Fruit fly (Drosophila melanogaster) whole organism, embryonic: ENCODE measurements around the gene Bet3.

ENCODE experiments used
- Bdp1 ChIP-seq: fragments of 200-800 bp; sonication (Bioruptor generic); optimal IDR thresholded peaks from 3 replicates; lab custom pipeline; 2016; ENCODE audit warnings: missing biosample characterization, missing genetic modification characterization
- CG10209 ChIP-seq: fragments of 200-800 bp; sonication (Bioruptor generic); optimal IDR thresholded peaks from 3 replicates; lab custom pipeline; 2017; ENCODE audit warnings: missing biosample characterization, mild to moderate bottlenecking, missing genetic modification characterization, missing genetic modification reagents
- CG11398 ChIP-seq: fragments of 200-800 bp; sonication (Bioruptor generic); optimal IDR thresholded peaks from 2 replicates; lab custom pipeline; 2016; ENCODE audit warnings: missing biosample characterization, missing genetic modification characterization
- CG13775 ChIP-seq: fragments of 200-800 bp; sonication (Bioruptor generic); optimal IDR thresholded peaks from 3 replicates; lab custom pipeline; 2017; ENCODE audit warnings: missing biosample characterization, mild to moderate bottlenecking, missing genetic modification characterization
- CG15601 ChIP-seq: fragments of 200-800 bp; sonication (Bioruptor generic); optimal IDR thresholded peaks from 3 replicates; lab custom pipeline; 2019; ENCODE audit warnings: missing biosample characterization, mild to moderate bottlenecking, missing genetic modification characterization, moderate library complexity
- CG16815 ChIP-seq: fragments of 200-800 bp; sonication (Bioruptor generic); optimal IDR thresholded peaks from 3 replicates; lab custom pipeline; 2017; ENCODE audit warnings: missing biosample characterization, mild to moderate bottlenecking, missing genetic modification characterization
- CG17328 ChIP-seq: fragments of 200-800 bp; sonication (Bioruptor generic); IDR thresholded peaks from 2 replicates; pipeline ENCODE4 v1.3.6; 2022; ENCODE audit warnings: missing biosample characterization, missing genetic modification characterization
- CG17802 ChIP-seq: fragments of 200-800 bp; sonication (Bioruptor generic); optimal IDR thresholded peaks from 2 replicates; lab custom pipeline; 2018; ENCODE audit warnings: missing biosample characterization, mild to moderate bottlenecking, missing genetic modification characterization, moderate library complexity
- CG2129 ChIP-seq: fragments of 200-800 bp; sonication (Bioruptor generic); IDR thresholded peaks from 2 replicates; pipeline ENCODE4 v1.3.6; 2022; ENCODE audit warnings: missing biosample characterization, missing genetic modification characterization; ENCODE audit not compliant: partially characterized antibody
- CG2889 ChIP-seq: fragments of 200-800 bp; sonication (Bioruptor generic); IDR thresholded peaks from 3 replicates; pipeline ENCODE4 v1.3.6; 2022; ENCODE audit warnings: missing biosample characterization, missing genetic modification characterization
- CG32767 ChIP-seq: fragments of 200-800 bp; sonication (Bioruptor generic); IDR thresholded peaks from 2 replicates; pipeline ENCODE4 v1.3.6; 2022; ENCODE audit warnings: missing biosample characterization, missing genetic modification characterization
- CG3838 ChIP-seq: fragments of 200-800 bp; sonication (Bioruptor generic); optimal IDR thresholded peaks from 3 replicates; lab custom pipeline; 2016; ENCODE audit warnings: missing biosample characterization, missing genetic modification characterization
- CG4707 ChIP-seq: fragments of 200-800 bp; sonication (Bioruptor generic); optimal IDR thresholded peaks from 2 replicates; lab custom pipeline; 2018; ENCODE audit warnings: missing biosample characterization, mild to moderate bottlenecking, missing genetic modification characterization, moderate library complexity
- CG4820 ChIP-seq: fragments of 200-800 bp; sonication (Bioruptor generic); optimal IDR thresholded peaks from 3 replicates; lab custom pipeline; 2016; ENCODE audit warnings: missing biosample characterization, missing genetic modification characterization
- CG6654 ChIP-seq: fragments of 200-800 bp; sonication (Bioruptor generic); optimal IDR thresholded peaks from 2 replicates; lab custom pipeline; 2017; ENCODE audit warnings: missing biosample characterization, mild to moderate bottlenecking, missing genetic modification characterization
- CG6689 ChIP-seq: fragments of 200-800 bp; sonication (Bioruptor generic); IDR thresholded peaks from 2 replicates; pipeline ENCODE4 v1.3.6; 2022; ENCODE audit warnings: missing biosample characterization, missing genetic modification characterization
- CG6813 ChIP-seq: fragments of 200-800 bp; sonication (Bioruptor generic); optimal IDR thresholded peaks from 2 replicates; lab custom pipeline; 2017; ENCODE audit warnings: missing biosample characterization, missing genetic modification characterization, mild to moderate bottlenecking, moderate library complexity, missing genetic modification reagents
- CG7786 ChIP-seq: fragments of 200-800 bp; sonication (Bioruptor generic); optimal IDR thresholded peaks from 2 replicates; lab custom pipeline; 2016; ENCODE audit warnings: missing biosample characterization, missing genetic modification characterization
- CG8089 ChIP-seq: fragments of 200-800 bp; sonication (Bioruptor generic); optimal IDR thresholded peaks from 3 replicates; lab custom pipeline; 2016; ENCODE audit warnings: missing biosample characterization, missing genetic modification characterization
- CG9797 ChIP-seq: fragments of 200-800 bp; sonication (Bioruptor generic); optimal IDR thresholded peaks from 3 replicates; lab custom pipeline; 2018; ENCODE audit warnings: missing biosample characterization, mild to moderate bottlenecking, missing genetic modification characterization
- Camta ChIP-seq: fragments of 200-800 bp; sonication (Bioruptor generic); optimal IDR thresholded peaks from 2 replicates; lab custom pipeline; 2016; ENCODE audit warnings: missing biosample characterization, missing genetic modification characterization
- CoRest ChIP-seq: fragments of 200-800 bp; sonication (Bioruptor generic); optimal IDR thresholded peaks from 3 replicates; lab custom pipeline; 2018; ENCODE audit warnings: missing biosample characterization, mild to moderate bottlenecking, missing genetic modification characterization, moderate library complexity
- Dbx ChIP-seq: fragments of 200-800 bp; sonication (Bioruptor generic); IDR thresholded peaks from 3 replicates; pipeline ENCODE4 v1.3.6; 2022; ENCODE audit warnings: missing biosample characterization, missing genetic modification characterization
- Fer3 ChIP-seq: fragments of 200-800 bp; sonication (Bioruptor generic); optimal IDR thresholded peaks from 2 replicates; lab custom pipeline; 2018; ENCODE audit warnings: missing biosample characterization, mild to moderate bottlenecking, missing genetic modification characterization, moderate library complexity
- H2.0 ChIP-seq: fragments of 200-800 bp; sonication (Bioruptor generic); IDR thresholded peaks from 2 replicates; pipeline ENCODE4 v1.3.6; 2022; ENCODE audit warnings: missing biosample characterization, missing genetic modification characterization
- HLHmδ ChIP-seq: fragments of 200-800 bp; sonication (Bioruptor generic); optimal IDR thresholded peaks from 2 replicates; lab custom pipeline; 2018; ENCODE audit warnings: missing biosample characterization, mild to moderate bottlenecking, missing genetic modification characterization, moderate library complexity
- Hr39 ChIP-seq: fragments of >200 bp; optimal IDR thresholded peaks from 2 replicates; lab custom pipeline; 2017
- Hr78 ChIP-seq, 2 experiments: fragments of 200-800 bp in 1 of 2; fragments of >200 bp in 1 of 2; sonication (Bioruptor generic) in 1 of 2; optimal IDR thresholded peaks; 2 replicates each; lab custom pipeline; 2017 to 2019; ENCODE audit warnings: missing biosample characterization in 2 of 2, missing genetic modification characterization in 2 of 2, mild to moderate bottlenecking in 1 of 2, moderate library complexity in 1 of 2
- Hsf ChIP-seq: fragments of 200-800 bp; sonication (Bioruptor generic); optimal IDR thresholded peaks from 3 replicates; lab custom pipeline; 2016; ENCODE audit warnings: missing biosample characterization, missing genetic modification characterization
- MBD-R2 ChIP-seq: fragments of 200-800 bp; sonication (Bioruptor generic); IDR thresholded peaks from 2 replicates; pipeline ENCODE4 v1.3.6; 2022; ENCODE audit warnings: missing biosample characterization, missing genetic modification characterization
- Myb ChIP-seq: fragments of 200-800 bp; sonication (Bioruptor generic); optimal IDR thresholded peaks from 2 replicates; lab custom pipeline; 2016; ENCODE audit warnings: missing biosample characterization, missing genetic modification characterization
- Oli ChIP-seq: fragments of 200-800 bp; sonication (Bioruptor generic); optimal IDR thresholded peaks from 2 replicates; lab custom pipeline; 2018; ENCODE audit warnings: missing biosample characterization, mild to moderate bottlenecking, missing genetic modification characterization, moderate library complexity
- Ptx1 ChIP-seq: fragments of 200-800 bp; sonication (Bioruptor generic); IDR thresholded peaks from 2 replicates; pipeline ENCODE4 v1.3.6; 2022; ENCODE audit warnings: missing biosample characterization, missing genetic modification characterization
- Sox102F ChIP-seq: fragments of 200-800 bp; sonication (Bioruptor generic); optimal IDR thresholded peaks from 2 replicates; lab custom pipeline; 2018; ENCODE audit warnings: missing biosample characterization, mild to moderate bottlenecking, missing genetic modification characterization, moderate library complexity
- Stat92E ChIP-seq, 3 experiments: fragments of >200 bp in 2 of 3; fragments of 200-800 bp in 1 of 3; sonication (Bioruptor generic) in 1 of 3; optimal IDR thresholded peaks; 2 replicates each; lab custom pipeline; 2017 to 2019; ENCODE audit warnings: missing biosample characterization in 3 of 3, missing genetic modification characterization in 3 of 3, mild to moderate bottlenecking in 1 of 3, moderate library complexity in 1 of 3
- abd-A ChIP-seq: fragments of 200-800 bp; sonication (Bioruptor generic); optimal IDR thresholded peaks from 3 replicates; lab custom pipeline; 2019; ENCODE audit warnings: missing biosample characterization, mild to moderate bottlenecking, missing genetic modification characterization, moderate library complexity
- bab2 ChIP-seq: fragments of 200-800 bp; sonication (Bioruptor generic); optimal IDR thresholded peaks from 2 replicates; lab custom pipeline; 2016; ENCODE audit warnings: missing biosample characterization, missing genetic modification characterization
- caup ChIP-seq: fragments of 200-800 bp; sonication (Bioruptor generic); optimal IDR thresholded peaks from 3 replicates; lab custom pipeline; 2017; ENCODE audit warnings: missing biosample characterization, mild to moderate bottlenecking, missing genetic modification characterization, moderate library complexity; ENCODE audit not compliant: severe bottlenecking
- ewg ChIP-seq: fragments of 200-800 bp; sonication (Bioruptor generic); optimal IDR thresholded peaks from 3 replicates; lab custom pipeline; 2017; ENCODE audit warnings: mild to moderate bottlenecking, missing biosample characterization, missing genetic modification reagents, missing genetic modification characterization
- fd96Cb ChIP-seq: fragments of 200-800 bp; sonication (Bioruptor generic); optimal IDR thresholded peaks from 2 replicates; lab custom pipeline; 2018; ENCODE audit warnings: missing biosample characterization, mild to moderate bottlenecking, missing genetic modification characterization, moderate library complexity
- fu2 ChIP-seq: fragments of 200-800 bp; sonication (Bioruptor generic); optimal IDR thresholded peaks from 2 replicates; lab custom pipeline; 2016; ENCODE audit warnings: missing biosample characterization, missing genetic modification characterization
- gce ChIP-seq: fragments of 200-800 bp; sonication (Bioruptor generic); IDR thresholded peaks from 3 replicates; pipeline ENCODE4 v1.3.6; 2022; ENCODE audit warnings: missing biosample characterization, missing genetic modification characterization
- gro ChIP-seq: fragments of 200-800 bp; sonication (Bioruptor generic); optimal IDR thresholded peaks from 2 replicates; lab custom pipeline; 2016; ENCODE audit warnings: missing biosample characterization, missing genetic modification characterization
- p53 ChIP-seq: fragments of 200-800 bp; sonication (Bioruptor generic); optimal IDR thresholded peaks from 2 replicates; lab custom pipeline; 2016; ENCODE audit warnings: missing biosample characterization, missing genetic modification characterization
- row ChIP-seq: fragments of 200-800 bp; sonication (Bioruptor generic); IDR thresholded peaks from 3 replicates; pipeline ENCODE4 v1.3.6; 2022; ENCODE audit warnings: missing biosample characterization, missing genetic modification characterization
- scrt ChIP-seq: fragments of 200-800 bp; sonication (Bioruptor generic); optimal IDR thresholded peaks from 2 replicates; lab custom pipeline; 2018; ENCODE audit warnings: missing biosample characterization, mild to moderate bottlenecking, missing genetic modification characterization, moderate library complexity
- slp2 ChIP-seq: fragments of 200-800 bp; sonication (Bioruptor generic); optimal IDR thresholded peaks from 2 replicates; lab custom pipeline; 2016; ENCODE audit warnings: missing biosample characterization, missing genetic modification characterization
- so ChIP-seq: fragments of 200-800 bp; sonication (Bioruptor generic); IDR thresholded peaks from 3 replicates; pipeline ENCODE4 v1.3.6; 2022; ENCODE audit warnings: missing biosample characterization, missing genetic modification characterization
- tgo ChIP-seq: fragments of 200-800 bp; sonication (Bioruptor generic); IDR thresholded peaks from 3 replicates; pipeline ENCODE4 v1.3.6; 2022; ENCODE audit warnings: missing biosample characterization, missing genetic modification characterization
- usp ChIP-seq: fragments of >200 bp; optimal IDR thresholded peaks from 2 replicates; lab custom pipeline; 2017; ENCODE audit warnings: missing biosample characterization, missing genetic modification characterization
- zfh1 ChIP-seq: fragments of 200-800 bp; sonication (Bioruptor generic); IDR thresholded peaks from 3 replicates; pipeline ENCODE4 v1.3.6; 2022; ENCODE audit warnings: missing biosample characterization, missing genetic modification characterization

Bet3 gene

dm6 chr3L:9476829-9477228, 34.8 kb upstream of the Bet3 start, which contains the start of the genes Uch-L5 and Jarid2 (continued):
- TF ChIP-seq so, result no peak
- TF ChIP-seq CG10209 (GFP tag; lab: Kevin White, UChicago), result peak; percentile 15
- TF ChIP-seq gro (GFP tag; lab: Kevin White, UChicago), result no peak
- no peak for TF ChIP-seq CG2889 (GFP tag; lab: Robert Waterston, UW)
- TF ChIP-seq CG17328 (GFP tag; lab: Robert Waterston, UW), result no peak
- peak; percentile 60 for TF ChIP-seq CG9797
- TF ChIP-seq CG8089, result no peak
- no peak for TF ChIP-seq CG3838 (GFP tag; lab: Kevin White, UChicago)
- TF ChIP-seq Hr39 (lab: Kevin White, UChicago), result no peak
- peak; percentile 55 for TF ChIP-seq Camta (GFP tag; lab: Kevin White, UChicago)
- peak in 1 of 3 experiments; percentile 42 for TF ChIP-seq Stat92E (GFP tag; optimal IDR thresholded peaks at IDR 0.05; lab: Kevin White, UChicago)
- TF ChIP-seq Hsf (GFP tag; lab: Kevin White, UChicago), result peak; percentile 43
- TF ChIP-seq CG13775 (GFP tag; lab: Kevin White, UChicago), result no peak
- no peak for TF ChIP-seq CG16815 (GFP tag; lab: Kevin White, UChicago)
- TF ChIP-seq CG4707 (GFP tag; lab: Kevin White, UChicago), result no peak
- TF ChIP-seq CG17802 (tag; lab: Kevin White, UChicago), result no peak
- no peak for TF ChIP-seq gce
- TF ChIP-seq CG32767 (GFP tag; lab: Robert Waterston, UW), result no peak
- no peak for TF ChIP-seq usp
- peak; percentile 19 for TF ChIP-seq CG4820 (GFP tag; lab: Kevin White, UChicago)
- no peak for TF ChIP-seq tgo (GFP tag; lab: Robert Waterston, UW)
- peak; percentile 22 for TF ChIP-seq CG15601
- TF ChIP-seq Myb (GFP tag; lab: Kevin White, UChicago), result peak; percentile 63
- TF ChIP-seq slp2 (GFP tag; lab: Kevin White, UChicago), result peak; percentile 45
- TF ChIP-seq MBD-R2 (GFP tag; lab: Robert Waterston, UW), result peak; percentile 95
- no peak for TF ChIP-seq abd-A
- no peak for TF ChIP-seq Hr78 (GFP tag; optimal IDR thresholded peaks at IDR 0.05; lab: Kevin White, UChicago)
- TF ChIP-seq Ptx1 (GFP tag; lab: Robert Waterston, UW), result 0 out of 2 replicates have a peak, but pooled peaks have one; percentile 23
- TF ChIP-seq CG2129 (GFP tag; lab: Robert Waterston, UW), result no peak
- TF ChIP-seq CG6654 (GFP tag; lab: Kevin White, UChicago), result no peak
- TF ChIP-seq bab2 (GFP tag; lab: Kevin White, UChicago), result peak; percentile 15
- TF ChIP-seq fd96Cb (tag; lab: Kevin White, UChicago), result no peak
- peak; percentile 49 for TF ChIP-seq ewg
- TF ChIP-seq Dbx (GFP tag; lab: Robert Waterston, UW), result 0 out of 3 replicates have a peak, but pooled peaks have one; percentile 17
- TF ChIP-seq caup (GFP tag; lab: Kevin White, UChicago), result peak; percentile 37
- TF ChIP-seq row (GFP tag; lab: Robert Waterston, UW), result peak; percentile 37; the same call in 2 of the 3 replicates
- TF ChIP-seq zfh1, result no peak
- TF ChIP-seq HLHmδ (GFP tag; lab: Kevin White, UChicago), result peak; percentile 24
- TF ChIP-seq Bdp1 (GFP tag; lab: Kevin White, UChicago), result peak; percentile 24
- TF ChIP-seq CG7786, result peak; percentile 58
- peak; percentile 28 for TF ChIP-seq CoRest (tag; lab: Kevin White, UChicago)
- TF ChIP-seq H2.0 (GFP tag; lab: Robert Waterston, UW), result no peak
- no peak for TF ChIP-seq scrt (GFP tag; lab: Kevin White, UChicago)
- TF ChIP-seq CG11398, result peak; percentile 63
- no peak for TF ChIP-seq Oli (tag; lab: Kevin White, UChicago)
- no peak for TF ChIP-seq CG6689 (GFP tag; lab: Robert Waterston, UW)
- TF ChIP-seq CG6813, result no peak
- TF ChIP-seq Sox102F (GFP tag; lab: Kevin White, UChicago), result no peak
- no peak for TF ChIP-seq Fer3 (tag; lab: Kevin White, UChicago)
- TF ChIP-seq fu2 (GFP tag; lab: Kevin White, UChicago), result peak; percentile 56
- peak; percentile 55 for TF ChIP-seq p53 (GFP tag; lab: Kevin White, UChicago)
